Fruit fly (Drosophila melanogaster): ENCODE measurements around the gene CG9386.

Gene CG9386

DNA sequence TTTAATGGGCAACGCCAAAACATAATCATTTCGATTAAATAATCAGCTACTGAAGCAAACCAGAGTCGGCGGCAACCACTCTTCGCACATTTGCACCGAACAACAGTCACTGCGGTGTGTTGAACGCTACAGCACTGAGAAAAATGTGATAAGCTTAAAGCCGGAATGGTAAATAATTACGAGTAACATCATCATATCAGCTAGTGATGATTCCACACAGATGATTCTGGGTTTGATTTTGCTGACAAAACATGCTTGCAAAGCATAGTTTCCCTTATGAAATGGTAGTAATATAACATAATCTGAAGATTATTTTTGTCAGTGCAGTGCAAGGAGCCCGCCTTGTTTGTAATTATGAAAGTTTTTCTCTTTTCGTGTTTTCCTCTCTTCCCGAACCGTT lies 42.9 kb upstream of the CG9386 start (continued):
- TF ChIP-seq unc-4 (GFP tag; IDR thresholded peaks at IDR 0.05; ENCODE audit: partially characterized antibody) (no peak), trh (GFP tag; optimal IDR thresholded peaks at IDR 0.05) (no peak), Aef1 (GFP tag; IDR thresholded peaks at IDR 0.05) (no peak), inv (GFP tag; IDR thresholded peaks at IDR 0.05; ENCODE audit: partially characterized antibody) (no peak), ab (GFP tag; optimal IDR thresholded peaks at IDR 0.05) (peak; percentile 26), CG15696 (tag; optimal IDR thresholded peaks at IDR 0.05) (peak; percentile 12), ro (GFP tag; IDR thresholded peaks at IDR 0.05) (no peak), fd3F (GFP tag; optimal IDR thresholded peaks at IDR 0.05) (no peak), ranshi (GFP tag; IDR thresholded peaks at IDR 0.05) (0 out of 2 replicates have a peak, but pooled peaks have one; percentile 11), CG3838 (GFP tag; optimal IDR thresholded peaks at IDR 0.05) (no peak), sd (tag; optimal IDR thresholded peaks at IDR 0.05) (no peak), Hey (tag; optimal IDR thresholded peaks at IDR 0.05) (no peak), abd-A (tag; optimal IDR thresholded peaks at IDR 0.05) (no peak), gfzf (GFP tag; optimal IDR thresholded peaks at IDR 0.05) (no peak), az2 (GFP tag; optimal IDR thresholded peaks at IDR 0.05) (peak; percentile 59), repo (GFP tag; optimal IDR thresholded peaks at IDR 0.05) (no peak), Fer1 (GFP tag; optimal IDR thresholded peaks at IDR 0.05) (no peak), sima (GFP tag; optimal IDR thresholded peaks at IDR 0.05) (no peak), Hr51 (GFP tag; optimal IDR thresholded peaks at IDR 0.05) (peak; percentile 14 to 59), CG4730 (GFP tag; IDR thresholded peaks at IDR 0.05) (no peak), sug (tag; optimal IDR thresholded peaks at IDR 0.05) (no peak), CG14667 (GFP tag; IDR thresholded peaks at IDR 0.05) (no peak), twi (tag; optimal IDR thresholded peaks at IDR 0.05) (peak; percentile 9), Dp (GFP tag; optimal IDR thresholded peaks at IDR 0.05) (no peak), CG31365 (tag; optimal IDR thresholded peaks at IDR 0.05) (no peak), Asciz (GFP tag; optimal IDR thresholded peaks at IDR 0.05) (peak; percentile 53), Dll (GFP tag; IDR thresholded peaks at IDR 0.05; ENCODE audit: partially characterized antibody) (no peak), bab2 (GFP tag; optimal IDR thresholded peaks at IDR 0.05) (no peak), CG7745 (tag; optimal IDR thresholded peaks at IDR 0.05) (no peak), CG14710 (tag; optimal IDR thresholded peaks at IDR 0.05) (peak; percentile 71), Neu2 (GFP tag; optimal IDR thresholded peaks at IDR 0.05; ENCODE audit: borderline replicate concordance) (no peak), klu (GFP tag; IDR thresholded peaks at IDR 0.05) (no peak), grau (tag; optimal IDR thresholded peaks at IDR 0.05) (peak; percentile 63), tgo (GFP tag; IDR thresholded peaks at IDR 0.05) (no peak), CG6813 (GFP tag; optimal IDR thresholded peaks at IDR 0.05) (peak; percentile 28), CG1832 (GFP tag; optimal IDR thresholded peaks at IDR 0.05) (no peak), pros (GFP tag; optimal IDR thresholded peaks at IDR 0.05) (no peak), gt (GFP tag; IDR thresholded peaks at IDR 0.05) (no peak), CG42726 (GFP tag; IDR thresholded peaks at IDR 0.05; ENCODE audit: partially characterized antibody) (no peak), Oli (tag; optimal IDR thresholded peaks at IDR 0.05) (peak; percentile 74), caup (GFP tag; optimal IDR thresholded peaks at IDR 0.05; ENCODE audit: severe bottlenecking) (no peak), eyg (GFP tag; optimal IDR thresholded peaks at IDR 0.05) (no peak), CG4854 (GFP tag; optimal IDR thresholded peaks at IDR 0.05) (no peak), ap (GFP tag; IDR thresholded peaks at IDR 0.05) (no peak), CG6791 (GFP tag; IDR thresholded peaks at IDR 0.05; ENCODE audit: partially characterized antibody) (no peak), CG10565 (GFP tag; optimal IDR thresholded peaks at IDR 0.05) (no peak), Abd-B (GFP tag; optimal IDR thresholded peaks at IDR 0.05) (peak; percentile 38), her (GFP tag; optimal IDR thresholded peaks at IDR 0.05) (peak; percentile 25), vfl (GFP tag; optimal IDR thresholded peaks at IDR 0.05) (no peak), Kr (GFP tag; optimal IDR thresholded peaks at IDR 0.05) (no peak)

Measured in whole organism, embryonic.